Fruit fly (Drosophila melanogaster): Measurements from ENCODE around the gene CG11581.

Gene CG11581

dm6 chrX:14169068-14169642 lies 7.6 kb upstream of the CG11581 start, which contains the start of gene CG12480:
TSS of gene CG12480 (plus strand) at chrX:14169592.
- TF ChIP-seq sv (GFP tag; optimal IDR thresholded peaks at IDR 0.05) (peak; percentile 32), Sp1 (GFP tag; optimal IDR thresholded peaks at IDR 0.05) (no peak)

- TF ChIP-seq Abd-B (GFP tag; optimal IDR thresholded peaks at IDR 0.05): no peak
- no peak for TF ChIP-seq CG9705 (GFP tag; optimal IDR thresholded peaks at IDR 0.05)
- no peak for TF ChIP-seq dmrt93B (GFP tag; optimal IDR thresholded peaks at IDR 0.05)
- no peak for TF ChIP-seq pan (optimal IDR thresholded peaks at IDR 0.05)
- no peak for TF ChIP-seq rgr (GFP tag; optimal IDR thresholded peaks at IDR 0.05)
- TF ChIP-seq dsf (GFP tag; optimal IDR thresholded peaks at IDR 0.05; ENCODE audit: borderline replicate concordance): no peak
- TF ChIP-seq brk (GFP tag; optimal IDR thresholded peaks at IDR 0.05): no peak
Observed at dm6 chrX:14172524-14172923, 4.2 kb upstream of the CG11581 start, which contains the start of gene betaNACtes1. TSS of gene betaNACtes1 (minus strand) at chrX:14172624.

- TF ChIP-seq Vsx2 (GFP tag; optimal IDR thresholded peaks at IDR 0.05; ENCODE audit: partially characterized antibody): peak; percentile 27
- no peak for TF ChIP-seq Jra (GFP tag; optimal IDR thresholded peaks at IDR 0.05)
Observed at dm6 chrX:14173654-14174053, 3.1 kb upstream of the CG11581 start.

dm6 chrX:14174456-14174855 lies 2.3 kb upstream of the CG11581 start, which contains the start of gene CG1368:
TSS of gene CG1368 (plus strand) at chrX:14174756.
- TF ChIP-seq usp (GFP tag; optimal IDR thresholded peaks at IDR 0.05) (no peak), rgr (GFP tag; optimal IDR thresholded peaks at IDR 0.05) (no peak), Abd-B (GFP tag; optimal IDR thresholded peaks at IDR 0.05) (no peak), Hr83 (GFP tag; optimal IDR thresholded peaks at IDR 0.05; ENCODE audit: poor library complexity, severe bottlenecking) (no peak), Dfd (GFP tag; optimal IDR thresholded peaks at IDR 0.05) (no peak), Rel (GFP tag; optimal IDR thresholded peaks at IDR 0.05) (no peak), Rel (tag; optimal IDR thresholded peaks at IDR 0.05) (no peak), HLH106 (tag; optimal IDR thresholded peaks at IDR 0.05) (no peak), psq (GFP tag; optimal IDR thresholded peaks at IDR 0.05) (no peak), CG32264 (GFP tag; optimal IDR thresholded peaks at IDR 0.05) (no peak), Myc (optimal IDR thresholded peaks at IDR 0.05) (no peak), Vsx2 (GFP tag; optimal IDR thresholded peaks at IDR 0.05; ENCODE audit: partially characterized antibody) (no peak), fru (GFP tag; optimal IDR thresholded peaks at IDR 0.05) (no peak), jim (GFP tag; optimal IDR thresholded peaks at IDR 0.05) (no peak), dmrt93B (GFP tag; optimal IDR thresholded peaks at IDR 0.05) (no peak), foxo (GFP tag; optimal IDR thresholded peaks at IDR 0.05) (no peak), dsf (GFP tag; optimal IDR thresholded peaks at IDR 0.05; ENCODE audit: borderline replicate concordance) (no peak), br (GFP tag; optimal IDR thresholded peaks at IDR 0.05) (no peak), ey (GFP tag; optimal IDR thresholded peaks at IDR 0.05) (no peak), N (GFP tag; optimal IDR thresholded peaks at IDR 0.05) (no peak), Mio (GFP tag; optimal IDR thresholded peaks at IDR 0.05) (no peak)

- TF ChIP-seq dmrt93B (GFP tag; optimal IDR thresholded peaks at IDR 0.05) (no peak), psq (GFP tag; optimal IDR thresholded peaks at IDR 0.05) (no peak), CrebA (GFP tag; optimal IDR thresholded peaks at IDR 0.05; ENCODE audit: borderline replicate concordance) (no peak), OdsH (GFP tag; optimal IDR thresholded peaks at IDR 0.05) (no peak), Dfd (GFP tag; optimal IDR thresholded peaks at IDR 0.05) (no peak)
Observed at dm6 chrX:14175663-14176062, 1.1 kb upstream of the CG11581 start.

- TF ChIP-seq foxo (GFP tag; optimal IDR thresholded peaks at IDR 0.05): no peak
Observed at dm6 chrX:14180728-14181127, 4.0 kb downstream of the CG11581 start, which contains the start of gene CG11584. TSS of gene CG11584 (plus strand) at chrX:14181028.

dm6 chrX:14184062-14184611 lies 7.4 kb downstream of the CG11581 start, which contains the start of gene CG32603:
TSS of gene CG32603 (plus strand) at chrX:14184561.
- TF ChIP-seq OdsH (GFP tag; optimal IDR thresholded peaks at IDR 0.05) (no peak), brk (GFP tag; optimal IDR thresholded peaks at IDR 0.05) (no peak), Hr83 (GFP tag; optimal IDR thresholded peaks at IDR 0.05; ENCODE audit: poor library complexity, severe bottlenecking) (no peak), Dfd (GFP tag; optimal IDR thresholded peaks at IDR 0.05) (no peak), Hr78 (GFP tag; optimal IDR thresholded peaks at IDR 0.05) (no peak), foxo (GFP tag; optimal IDR thresholded peaks at IDR 0.05) (no peak), dsf (GFP tag; optimal IDR thresholded peaks at IDR 0.05; ENCODE audit: borderline replicate concordance) (no peak), Mio (GFP tag; optimal IDR thresholded peaks at IDR 0.05) (no peak), CG32264 (GFP tag; optimal IDR thresholded peaks at IDR 0.05) (no peak), Vsx2 (GFP tag; optimal IDR thresholded peaks at IDR 0.05; ENCODE audit: partially characterized antibody) (no peak), N (GFP tag; optimal IDR thresholded peaks at IDR 0.05) (no peak), Myc (optimal IDR thresholded peaks at IDR 0.05) (no peak)
